Worm (Caenorhabditis elegans) whole organism, late embryonic: ENCODE results near the gene ugt-12.

ENCODE experiments used
- ama-1 ChIP-seq: fragments of 150-350 bp; optimal IDR thresholded peaks from 2 replicates; lab custom pipeline; 2014
- dmd-4 ChIP-seq: sonication (generic microtip); optimal IDR thresholded peaks from 2 replicates; lab custom pipeline; 2016; ENCODE audit warnings: borderline replicate concordance, missing genetic modification characterization, missing compliant biosample characterization
- elt-2 ChIP-seq: sonication (generic microtip); optimal IDR thresholded peaks from 2 replicates; lab custom pipeline; 2016; ENCODE audit warnings: missing genetic modification reagents, missing genetic modification characterization, missing compliant biosample characterization
- gmeb-2 ChIP-seq: sonication (generic microtip); optimal IDR thresholded peaks from 2 replicates; lab custom pipeline; 2016; ENCODE audit warnings: missing genetic modification characterization, inconsistent platforms, missing compliant biosample characterization
- nhr-232 ChIP-seq: sonication (generic microtip); optimal IDR thresholded peaks from 2 replicates; lab custom pipeline; 2016; ENCODE audit warnings: missing genetic modification characterization, missing compliant biosample characterization
- pha-2 ChIP-seq: sonication (generic microtip); optimal IDR thresholded peaks from 2 replicates; lab custom pipeline; 2017; ENCODE audit warnings: mild to moderate bottlenecking, missing genetic modification characterization, missing compliant biosample characterization
- syd-9 ChIP-seq: sonication (generic microtip); optimal IDR thresholded peaks from 2 replicates; lab custom pipeline; 2016; ENCODE audit warnings: mild to moderate bottlenecking, missing genetic modification characterization, moderate library complexity, missing compliant biosample characterization
- tbx-2 ChIP-seq: sonication (generic microtip); optimal IDR thresholded peaks from 2 replicates; lab custom pipeline; 2016; ENCODE audit warnings: missing genetic modification characterization, missing compliant biosample characterization
- zip-5 ChIP-seq: sonication (generic microtip); optimal IDR thresholded peaks from 2 replicates; lab custom pipeline; 2016; ENCODE audit warnings: missing genetic modification characterization, missing compliant biosample characterization

- TF ChIP-seq nhr-232 (no peak), tbx-2 (tag; lab: Kevin White, UChicago) (no peak), pha-2 (tag; lab: Kevin White, UChicago) (no peak), zip-5 (tag; lab: Kevin White, UChicago) (no peak), gmeb-2 (no peak), dmd-4 (tag; lab: Kevin White, UChicago) (no peak), ama-1 (lab: Kevin White, UChicago) (no peak), elt-2 (tag; lab: Kevin White, UChicago) (no peak), syd-9 (no peak)
Measured at ce11 chrV:4846507-4846906, 42.9 kb downstream of the ugt-12 start.
